Fruit fly (Drosophila melanogaster) whole organism, adult: Measurements from ENCODE around the gene CG32806.

Experiments
- CG11617 ChIP-seq: fragments of 200-800 bp; sonication (Bioruptor generic); optimal IDR thresholded peaks from 2 replicates; lab custom pipeline; 2017; ENCODE audit warnings: mild to moderate bottlenecking, missing biosample characterization, missing genetic modification reagents, missing genetic modification characterization
- CG12768 ChIP-seq: fragments of 200-800 bp; sonication (Bioruptor generic); optimal IDR thresholded peaks from 2 replicates; lab custom pipeline; 2017; ENCODE audit warnings: missing biosample characterization, missing genetic modification characterization, mild to moderate bottlenecking, moderate library complexity, missing genetic modification reagents
- CG14711 ChIP-seq: fragments of 200-800 bp; sonication (Bioruptor generic); optimal IDR thresholded peaks from 2 replicates; lab custom pipeline; 2018; ENCODE audit warnings: missing biosample characterization, mild to moderate bottlenecking, missing genetic modification characterization, moderate library complexity
- CG1620 ChIP-seq: fragments of 200-800 bp; sonication (Bioruptor generic); optimal IDR thresholded peaks from 2 replicates; lab custom pipeline; 2016; ENCODE audit warnings: missing biosample characterization, missing genetic modification characterization
- CG33017 ChIP-seq: fragments of 200-800 bp; sonication (Bioruptor generic); optimal IDR thresholded peaks from 2 replicates; lab custom pipeline; 2018; ENCODE audit warnings: missing biosample characterization, mild to moderate bottlenecking, missing genetic modification characterization, moderate library complexity
- CG5204 ChIP-seq: fragments of 200-800 bp; sonication (Bioruptor generic); optimal IDR thresholded peaks from 2 replicates; lab custom pipeline; 2016; ENCODE audit warnings: missing biosample characterization, missing genetic modification characterization
- CG7045 ChIP-seq: fragments of 200-800 bp; sonication (Bioruptor generic); optimal IDR thresholded peaks from 2 replicates; lab custom pipeline; 2017; ENCODE audit warnings: missing biosample characterization, mild to moderate bottlenecking, missing genetic modification characterization
- CG7101 ChIP-seq: fragments of 200-800 bp; sonication (Bioruptor generic); optimal IDR thresholded peaks from 2 replicates; lab custom pipeline; 2018; ENCODE audit warnings: missing biosample characterization, mild to moderate bottlenecking, missing genetic modification characterization, moderate library complexity
- Clk ChIP-seq: fragments of 200-800 bp; sonication (Bioruptor generic); optimal IDR thresholded peaks from 2 replicates; lab custom pipeline; 2017; ENCODE audit warnings: missing biosample characterization, missing genetic modification characterization
- Crg-1 ChIP-seq: fragments of 200-800 bp; sonication (Bioruptor generic); optimal IDR thresholded peaks from 2 replicates; lab custom pipeline; 2016; ENCODE audit warnings: missing biosample characterization, missing genetic modification characterization
- Hr96 ChIP-seq: fragments of 200-800 bp; sonication (Bioruptor generic); optimal IDR thresholded peaks from 2 replicates; lab custom pipeline; 2016; ENCODE audit warnings: missing biosample characterization, missing genetic modification characterization
- Mnt ChIP-seq: fragments of 200-800 bp; sonication (Bioruptor generic); optimal IDR thresholded peaks from 2 replicates; lab custom pipeline; 2016; ENCODE audit warnings: missing biosample characterization, mild to moderate bottlenecking, missing genetic modification characterization
- bab1 ChIP-seq: fragments of 200-800 bp; sonication (Bioruptor generic); optimal IDR thresholded peaks from 3 replicates; lab custom pipeline; 2019; ENCODE audit warnings: missing biosample characterization, mild to moderate bottlenecking, missing genetic modification characterization, moderate library complexity
- cic ChIP-seq: fragments of 200-800 bp; sonication (Bioruptor generic); optimal IDR thresholded peaks from 2 replicates; lab custom pipeline; 2017; ENCODE audit warnings: missing biosample characterization, mild to moderate bottlenecking, missing genetic modification characterization, moderate library complexity
- cnc ChIP-seq, 2 experiments: fragments of >200 bp; optimal IDR thresholded peaks; 2 replicates each; lab custom pipeline; 2017
- kay ChIP-seq: fragments of 200-800 bp; sonication (Bioruptor generic); peaks from one replicate; lab custom pipeline; 2016; ENCODE audit warnings: missing biosample characterization, missing genetic modification characterization, borderline replicate concordance
- ovo ChIP-seq: fragments of 200-800 bp; sonication (Bioruptor generic); optimal IDR thresholded peaks from 2 replicates; lab custom pipeline; 2016; ENCODE audit warnings: missing biosample characterization, missing genetic modification characterization
- pad ChIP-seq: fragments of 200-800 bp; sonication (Bioruptor generic); optimal IDR thresholded peaks from 3 replicates; lab custom pipeline; 2017; ENCODE audit warnings: missing biosample characterization, missing genetic modification characterization, mild to moderate bottlenecking, moderate library complexity, missing genetic modification reagents
- tj ChIP-seq: fragments of 200-800 bp; sonication (Bioruptor generic); optimal IDR thresholded peaks from 3 replicates; lab custom pipeline; 2017; ENCODE audit warnings: missing biosample characterization, mild to moderate bottlenecking, missing genetic modification characterization, moderate library complexity
- toe ChIP-seq: fragments of 200-800 bp; sonication (Bioruptor generic); optimal IDR thresholded peaks from 2 replicates; lab custom pipeline; 2016; ENCODE audit warnings: missing biosample characterization, missing genetic modification characterization

CG32806 gene

DNA sequence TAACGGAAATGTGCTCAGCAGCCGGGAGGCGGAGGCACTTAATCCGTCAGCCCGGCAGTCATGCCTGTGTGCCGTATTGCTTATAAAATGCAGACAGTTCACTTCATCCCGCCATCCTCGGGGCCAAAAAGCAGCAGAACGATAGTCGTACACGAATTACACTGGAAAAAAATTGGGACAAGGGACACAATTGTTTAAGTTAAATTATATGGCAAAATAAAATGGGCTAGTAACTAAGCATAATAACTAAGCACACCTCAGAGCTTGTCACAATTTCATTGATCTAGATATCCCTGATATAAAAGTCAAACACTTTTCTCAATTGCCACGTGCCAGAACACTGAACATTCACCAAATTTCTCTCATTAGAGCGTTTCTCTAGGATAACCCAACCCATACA is at the start of gene CG32806:
CG32806 (plus strand) TSS at position 301 of the 400 bp plus-strand sequence.
- no peak for TF ChIP-seq bab1 (GFP tag; lab: Kevin White, UChicago)
- no peak for TF ChIP-seq CG7101 (tag; lab: Kevin White, UChicago)
- no peak for TF ChIP-seq CG7045 (GFP tag; lab: Kevin White, UChicago)
- TF ChIP-seq cnc (optimal IDR thresholded peaks at IDR 0.05; lab: Kevin White, UChicago) = no peak
- no peak for TF ChIP-seq CG11617 (GFP tag; lab: Kevin White, UChicago)
- no peak for TF ChIP-seq toe (GFP tag; lab: Kevin White, UChicago)
- TF ChIP-seq Crg-1 = no peak
- no peak for TF ChIP-seq CG14711 (tag; lab: Kevin White, UChicago)
- TF ChIP-seq cic (GFP tag; lab: Kevin White, UChicago) = no peak

DNA sequence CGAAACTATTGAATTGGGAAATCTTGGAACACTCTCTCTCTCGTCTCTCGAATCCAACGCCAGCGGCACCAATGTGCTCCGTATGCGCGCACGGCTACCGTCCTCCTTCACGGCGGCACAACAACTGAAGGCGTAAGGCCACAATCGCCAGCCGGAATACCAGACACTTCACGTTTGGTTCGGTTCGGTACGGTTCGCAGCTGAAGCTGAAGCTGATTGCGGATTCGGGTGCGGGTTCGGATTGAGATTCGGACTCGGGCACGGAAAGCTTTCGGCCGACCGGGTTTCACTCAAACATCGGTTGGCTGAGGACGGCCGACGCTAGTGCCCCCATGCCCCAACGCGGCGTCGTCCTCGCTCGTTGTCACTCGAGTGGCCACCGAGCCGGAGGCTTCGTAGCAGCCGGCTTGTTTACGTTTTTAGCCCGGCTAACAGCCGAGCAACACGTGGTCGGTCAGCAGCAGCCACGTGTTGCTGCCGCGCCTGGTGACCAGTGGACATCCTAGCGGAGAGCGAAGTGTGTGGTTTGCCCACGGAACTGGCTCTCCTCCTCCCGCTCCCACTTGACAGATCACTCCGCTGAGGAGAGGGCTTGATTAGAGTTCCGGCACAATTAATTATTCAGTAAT is 35.3 kb upstream of the CG32806 start, which contains the start of gene Scgdelta:
Scgdelta (minus strand) TSS at position 128 of the 629 bp plus-strand sequence.
- no peak for TF ChIP-seq Crg-1
- no peak for TF ChIP-seq CG33017 (tag; lab: Kevin White, UChicago)
- no peak for TF ChIP-seq toe (GFP tag; lab: Kevin White, UChicago)
- TF ChIP-seq CG12768 (GFP tag; lab: Kevin White, UChicago) = no peak
- TF ChIP-seq CG7101 (tag; lab: Kevin White, UChicago) = no peak
- no peak for TF ChIP-seq CG7045 (GFP tag; lab: Kevin White, UChicago)
- no peak for TF ChIP-seq CG14711 (tag; lab: Kevin White, UChicago)
- TF ChIP-seq cnc (optimal IDR thresholded peaks at IDR 0.05; lab: Kevin White, UChicago) = no peak
- no peak for TF ChIP-seq pad (GFP tag; lab: Kevin White, UChicago)
- TF ChIP-seq Clk (GFP tag; lab: Kevin White, UChicago) = no peak
- no peak for TF ChIP-seq ovo (GFP tag; lab: Kevin White, UChicago)
- TF ChIP-seq Mnt (GFP tag; lab: Kevin White, UChicago) = no peak
- no peak for TF ChIP-seq tj (GFP tag; lab: Kevin White, UChicago)
- no peak for TF ChIP-seq Hr96
- TF ChIP-seq bab1 (GFP tag; lab: Kevin White, UChicago) = no peak
- TF ChIP-seq CG5204 = no peak
- TF ChIP-seq CG11617 (GFP tag; lab: Kevin White, UChicago) = no peak
- TF ChIP-seq kay (GFP tag; lab: Kevin White, UChicago) = no peak
- no peak for TF ChIP-seq cic (GFP tag; lab: Kevin White, UChicago)

DNA sequence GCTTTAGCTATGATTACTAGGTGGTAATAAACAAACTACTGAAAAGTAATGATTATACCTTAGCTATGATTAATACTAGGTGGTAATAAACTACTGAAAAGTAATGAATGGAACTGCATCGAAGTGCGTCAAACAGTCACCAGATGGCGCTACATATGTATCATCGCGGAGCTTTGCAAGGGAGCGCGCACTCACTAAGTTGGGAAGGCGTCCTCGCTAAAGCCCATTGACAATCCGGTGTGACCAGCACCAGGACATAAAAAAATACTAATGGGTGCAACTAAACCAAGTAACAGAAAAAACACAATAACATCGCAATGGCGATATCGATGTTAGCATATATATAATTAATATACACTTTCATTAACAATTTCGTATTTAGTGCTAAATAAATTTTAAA is 16.7 kb upstream of the CG32806 start:
- TF ChIP-seq CG14711 (tag; lab: Kevin White, UChicago) (no peak), Mnt (GFP tag; lab: Kevin White, UChicago) (no peak), pad (GFP tag; lab: Kevin White, UChicago) (peak; percentile 11), CG33017 (tag; lab: Kevin White, UChicago) (no peak), CG1620 (GFP tag; lab: Kevin White, UChicago) (peak; percentile 11), cic (GFP tag; lab: Kevin White, UChicago) (peak; percentile 88), cnc (optimal IDR thresholded peaks at IDR 0.05; lab: Kevin White, UChicago) (no peak), CG11617 (GFP tag; lab: Kevin White, UChicago) (no peak), CG7045 (GFP tag; lab: Kevin White, UChicago) (no peak), CG12768 (GFP tag; lab: Kevin White, UChicago) (no peak), bab1 (GFP tag; lab: Kevin White, UChicago) (peak; percentile 85), Clk (GFP tag; lab: Kevin White, UChicago) (no peak), Crg-1 (no peak), toe (GFP tag; lab: Kevin White, UChicago) (no peak), ovo (GFP tag; lab: Kevin White, UChicago) (no peak), CG7101 (tag; lab: Kevin White, UChicago) (peak; percentile 32), tj (GFP tag; lab: Kevin White, UChicago) (no peak), kay (GFP tag; lab: Kevin White, UChicago) (no peak), CG5204 (no peak), Hr96 (no peak)

DNA sequence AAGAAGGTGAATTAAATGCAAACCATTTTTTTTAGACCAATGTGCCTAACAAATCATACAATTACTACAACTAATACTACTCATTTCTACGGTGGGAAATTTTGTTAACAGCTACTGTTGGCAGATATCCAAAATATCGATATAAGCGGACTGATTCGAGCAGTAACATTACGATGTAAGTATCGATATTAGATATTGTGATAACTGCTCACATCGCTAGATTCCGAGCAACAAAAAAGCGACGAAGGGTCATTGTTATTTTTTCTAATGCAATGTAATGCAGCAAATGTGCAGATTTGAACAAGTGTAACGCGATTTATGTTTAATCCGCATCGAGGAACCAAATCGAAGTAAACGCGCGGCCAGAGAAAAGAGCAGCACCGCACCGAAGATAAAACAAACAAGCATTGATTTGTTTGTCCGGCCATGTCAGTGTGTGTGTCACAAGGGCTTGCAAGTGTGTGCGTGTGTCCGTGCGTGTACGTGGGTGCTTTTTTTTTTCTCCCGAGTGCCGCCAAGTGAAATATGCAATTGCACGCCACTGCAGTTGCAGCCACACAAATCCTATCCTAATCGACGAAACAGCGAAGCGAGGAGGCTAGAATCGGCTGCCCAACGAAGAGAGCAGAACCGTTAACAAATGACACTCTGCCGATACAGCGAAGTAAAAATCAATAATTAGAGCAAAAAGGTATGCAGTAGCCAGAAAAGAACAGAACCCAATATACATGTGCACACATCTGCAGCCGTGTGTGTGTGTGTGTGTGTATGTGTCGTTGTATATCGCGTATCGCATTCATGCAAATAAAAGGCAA is 15.6 kb upstream of the CG32806 start, which contains the start of the genes prage and Adar:
prage (plus strand) TSS at position 188 of the 815 bp plus-strand sequence.
Adar (plus strand) TSS at position 194 of the 815 bp plus-strand sequence.
- no peak for TF ChIP-seq CG5204
- peak; percentile 8 for TF ChIP-seq CG14711 (tag; lab: Kevin White, UChicago)
- peak; percentile 15 for TF ChIP-seq bab1 (GFP tag; lab: Kevin White, UChicago)
- TF ChIP-seq CG1620 (GFP tag; lab: Kevin White, UChicago) = peak; percentile 25
- peak; percentile 43 for TF ChIP-seq Hr96
- TF ChIP-seq CG7101 (tag; lab: Kevin White, UChicago) = peak; percentile 19

DNA sequence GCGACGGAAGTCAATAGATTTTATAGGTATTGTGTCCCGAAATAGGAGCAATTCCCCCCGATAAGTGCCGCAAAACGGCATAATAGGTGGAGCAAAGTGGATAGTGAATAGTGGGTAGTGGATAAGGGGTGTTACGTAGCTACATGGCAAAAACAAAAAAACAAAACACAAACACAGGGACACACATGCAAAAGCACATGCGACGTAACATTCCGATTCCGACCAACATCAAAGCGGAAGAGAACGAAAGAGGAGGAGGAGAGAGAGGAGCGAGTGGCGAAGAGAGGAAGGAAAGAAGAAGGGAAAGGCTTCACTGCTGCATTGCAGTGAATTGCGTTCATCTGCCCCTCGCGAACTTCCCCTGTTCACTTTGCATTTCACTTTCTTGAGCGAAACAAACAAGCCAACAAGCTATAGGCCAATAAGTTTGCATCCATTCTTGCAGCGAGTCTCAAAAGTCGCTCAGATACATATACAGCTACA is 15.0 kb upstream of the CG32806 start:
- TF ChIP-seq pad (GFP tag; lab: Kevin White, UChicago) (peak; percentile 72), CG1620 (GFP tag; lab: Kevin White, UChicago) (no peak), Crg-1 (no peak), Mnt (GFP tag; lab: Kevin White, UChicago) (peak; percentile 48), CG12768 (GFP tag; lab: Kevin White, UChicago) (no peak)
